Fruit fly (Drosophila melanogaster): ENCODE data around the gene Ogg1.

DNA sequence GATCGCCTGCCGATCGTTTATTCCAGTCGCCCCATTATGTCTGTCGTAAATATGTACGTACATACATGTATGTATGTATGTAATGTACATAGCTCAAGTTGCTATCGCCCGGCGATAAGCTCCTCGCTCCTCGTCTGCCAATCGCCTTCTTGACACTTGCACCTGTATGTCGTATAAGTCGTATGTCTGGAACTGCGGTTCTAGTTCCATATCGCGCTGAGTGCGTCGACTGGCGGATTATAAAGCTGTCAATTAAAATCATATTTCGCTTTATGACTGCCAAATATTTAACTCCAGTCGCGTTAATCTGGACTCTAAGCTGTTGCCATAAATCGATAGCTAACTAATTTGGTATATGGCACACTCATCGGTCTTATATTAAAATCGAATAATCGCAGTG is 4.7 kb upstream of the Ogg1 start:
- TF ChIP-seq Myc (optimal IDR thresholded peaks at IDR 0.05) (no peak), insv (optimal IDR thresholded peaks at IDR 0.05) (no peak), h (optimal IDR thresholded peaks at IDR 0.05) (no peak), Sin3A (optimal IDR thresholded peaks at IDR 0.05) (no peak), ttk (optimal IDR thresholded peaks at IDR 0.05) (no peak), psq (optimal IDR thresholded peaks at IDR 0.05) (no peak)

Measured in Kc167 (cell line).